Worm (Caenorhabditis elegans) whole organism, L1 larva: ENCODE results near the gene F40H3.2.

Experiments used
- C16A3.4 ChIP-seq: fragments of 150-350 bp; optimal IDR thresholded peaks from 2 replicates; lab custom pipeline; 2014; ENCODE audit warnings: missing biosample characterization, missing genetic modification characterization
- C34B4.2 ChIP-seq: sonication (generic microtip); optimal IDR thresholded peaks from 2 replicates; lab custom pipeline; 2017; ENCODE audit warnings: mild to moderate bottlenecking, missing genetic modification characterization, missing compliant biosample characterization
- aly-2 ChIP-seq: fragments of 150-350 bp; optimal IDR thresholded peaks from 2 replicates; lab custom pipeline; 2014; ENCODE audit warnings: missing biosample characterization, missing genetic modification characterization
- blmp-1 ChIP-seq: fragments of 150-350 bp; optimal IDR thresholded peaks from 2 replicates; lab custom pipeline; 2014; ENCODE audit warnings: missing biosample characterization, missing genetic modification characterization
- ceh-82 ChIP-seq, 3 experiments: fragments of 150-350 bp in 1 of 3; sonication (generic microtip) in 2 of 3; optimal IDR thresholded peaks; 2 replicates each; lab custom pipeline; 2014 to 2017; ENCODE audit warnings: missing biosample characterization in 3 of 3, missing genetic modification characterization in 3 of 3
- ceh-88 ChIP-seq: fragments of 200-800 bp; sonication (Bioruptor generic); IDR thresholded peaks from 2 replicates; pipeline ENCODE4 v1.3.6; 2022; ENCODE audit warnings: missing genetic modification characterization, missing compliant biosample characterization
- ceh-90 ChIP-seq: sonication (generic microtip); optimal IDR thresholded peaks from 2 replicates; lab custom pipeline; 2016; ENCODE audit warnings: missing genetic modification characterization, missing compliant biosample characterization
- ces-1 ChIP-seq: fragments of 150-350 bp; optimal IDR thresholded peaks from 2 replicates; lab custom pipeline; 2014; ENCODE audit warnings: missing biosample characterization, missing genetic modification reagents, missing genetic modification characterization
- dpl-1 ChIP-seq, 3 experiments: fragments of 150-350 bp in 2 of 3; sonication (generic microtip) in 1 of 3; optimal IDR thresholded peaks; 2 replicates each; lab custom pipeline; 2014 to 2017; ENCODE audit warnings: missing biosample characterization in 3 of 3, missing genetic modification characterization in 3 of 3, missing genetic modification reagents in 3 of 3
- efl-1 ChIP-seq, 4 experiments: fragments of 150-350 bp; optimal IDR thresholded peaks in 3 of 4; peaks in 1 of 4; 1 replicate in 1 of 4; 2 replicates in 3 of 4; lab custom pipeline; 2014; ENCODE audit warnings: missing biosample characterization in 2 of 4, missing genetic modification characterization in 2 of 4, missing genetic modification reagents in 2 of 4
- egl-27 ChIP-seq, 2 experiments: fragments of 150-350 bp in 1 of 2; sonication (generic microtip); optimal IDR thresholded peaks; 3 replicates each; lab custom pipeline; 2017 to 2018; ENCODE audit warnings: missing biosample characterization in 2 of 2, missing genetic modification characterization in 2 of 2, missing genetic modification reagents in 2 of 2
- elt-3 ChIP-seq, 6 experiments: fragments of 150-350 bp in 1 of 6; sonication (generic microtip); optimal IDR thresholded peaks; 2 replicates each; lab custom pipeline; 2017 to 2018; ENCODE audit warnings: missing biosample characterization in 6 of 6, missing genetic modification characterization in 6 of 6, inconsistent platforms in 1 of 6
- ets-5 ChIP-seq: fragments of 200-800 bp; sonication (Bioruptor generic); IDR thresholded peaks from 2 replicates; pipeline ENCODE4 v1.3.6; 2022; ENCODE audit warnings: missing genetic modification characterization, missing compliant biosample characterization
- fkh-10 ChIP-seq: sonication (generic microtip); optimal IDR thresholded peaks from 2 replicates; lab custom pipeline; 2017; ENCODE audit warnings: missing biosample characterization, missing genetic modification reagents, missing genetic modification characterization
- hlh-17 ChIP-seq: fragments of 200-800 bp; sonication (Bioruptor generic); optimal IDR thresholded peaks from 2 replicates; lab custom pipeline; 2018; ENCODE audit warnings: missing genetic modification characterization, mild to moderate bottlenecking, missing compliant biosample characterization, moderate library complexity, borderline replicate concordance
- hlh-4 ChIP-seq: sonication (generic microtip); optimal IDR thresholded peaks from 2 replicates; lab custom pipeline; 2016; ENCODE audit warnings: mild to moderate bottlenecking, missing genetic modification characterization, missing compliant biosample characterization
- irx-1 ChIP-seq: sonication (generic microtip); optimal IDR thresholded peaks from 2 replicates; lab custom pipeline; 2016; ENCODE audit warnings: missing genetic modification characterization, missing compliant biosample characterization
- jun-1 ChIP-seq: fragments of 150-350 bp; optimal IDR thresholded peaks from 2 replicates; lab custom pipeline; 2014; ENCODE audit warnings: missing biosample characterization, missing genetic modification reagents, missing genetic modification characterization
- lin-13 ChIP-seq: fragments of 150-350 bp; optimal IDR thresholded peaks from 2 replicates; lab custom pipeline; 2014; ENCODE audit warnings: missing biosample characterization, missing genetic modification reagents, missing genetic modification characterization
- lin-14 ChIP-seq: fragments of 200-800 bp; sonication (Bioruptor generic); optimal IDR thresholded peaks from 2 replicates; lab custom pipeline; 2018; ENCODE audit warnings: mild to moderate bottlenecking, missing genetic modification characterization, moderate library complexity, missing compliant biosample characterization
- lir-3 ChIP-seq: sonication (generic microtip); optimal IDR thresholded peaks from 2 replicates; lab custom pipeline; 2016; ENCODE audit warnings: mild to moderate bottlenecking, missing genetic modification characterization, moderate library complexity, missing compliant biosample characterization; ENCODE audit not compliant: poor library complexity
- mdl-1 ChIP-seq, 2 experiments: fragments of 150-350 bp; optimal IDR thresholded peaks; 2 replicates each; lab custom pipeline; 2014 to 2017; ENCODE audit warnings: missing biosample characterization in 2 of 2, missing genetic modification characterization in 2 of 2, inconsistent platforms in 1 of 2
- mep-1 ChIP-seq: fragments of 150-350 bp; optimal IDR thresholded peaks from 2 replicates; lab custom pipeline; 2014; ENCODE audit warnings: missing biosample characterization, missing genetic modification characterization
- nhr-12 ChIP-seq: sonication (generic microtip); optimal IDR thresholded peaks from 2 replicates; lab custom pipeline; 2017; ENCODE audit warnings: missing biosample characterization, missing genetic modification characterization
- nhr-20 ChIP-seq: sonication (generic microtip); optimal IDR thresholded peaks from 2 replicates; lab custom pipeline; 2016; ENCODE audit warnings: mild to moderate bottlenecking, missing genetic modification characterization, missing compliant biosample characterization
- nhr-28 ChIP-seq: fragments of 150-350 bp; optimal IDR thresholded peaks from 2 replicates; lab custom pipeline; 2014; ENCODE audit warnings: missing biosample characterization, missing genetic modification characterization
- nhr-47 ChIP-seq: sonication (generic microtip); optimal IDR thresholded peaks from 2 replicates; lab custom pipeline; 2016; ENCODE audit warnings: mild to moderate bottlenecking, missing genetic modification characterization, moderate library complexity, missing compliant biosample characterization
- nhr-71 ChIP-seq: sonication (generic microtip); optimal IDR thresholded peaks from 2 replicates; lab custom pipeline; 2016; ENCODE audit warnings: mild to moderate bottlenecking, missing genetic modification characterization, moderate library complexity, missing compliant biosample characterization
- nhr-76 ChIP-seq: sonication (generic microtip); optimal IDR thresholded peaks from 2 replicates; lab custom pipeline; 2017; ENCODE audit warnings: missing biosample characterization, missing genetic modification characterization
- nhr-90 ChIP-seq: sonication (generic microtip); optimal IDR thresholded peaks from 2 replicates; lab custom pipeline; 2016; ENCODE audit warnings: mild to moderate bottlenecking, missing genetic modification characterization, missing compliant biosample characterization; ENCODE audit not compliant: poor library complexity
- rnt-1 ChIP-seq: sonication (generic microtip); optimal IDR thresholded peaks from 2 replicates; lab custom pipeline; 2016; ENCODE audit warnings: mild to moderate bottlenecking, missing genetic modification characterization, moderate library complexity, missing compliant biosample characterization
- skn-1 ChIP-seq: fragments of 150-350 bp; optimal IDR thresholded peaks from 2 replicates; lab custom pipeline; 2014; ENCODE audit warnings: missing biosample characterization, missing genetic modification characterization
- snu-23 ChIP-seq: sonication (generic microtip); optimal IDR thresholded peaks from 2 replicates; lab custom pipeline; 2016; ENCODE audit warnings: missing genetic modification characterization, missing compliant biosample characterization
- sox-4 ChIP-seq: sonication (generic microtip); optimal IDR thresholded peaks from 2 replicates; lab custom pipeline; 2016; ENCODE audit warnings: missing genetic modification characterization, missing compliant biosample characterization
- sptf-1 ChIP-seq: fragments of 150-350 bp; optimal IDR thresholded peaks from 2 replicates; lab custom pipeline; 2014; ENCODE audit warnings: missing biosample characterization, missing genetic modification characterization
- swsn-7 ChIP-seq: sonication (generic microtip); optimal IDR thresholded peaks from 2 replicates; lab custom pipeline; 2016; ENCODE audit warnings: missing genetic modification characterization, missing compliant biosample characterization
- tbx-2 ChIP-seq: sonication (generic microtip); optimal IDR thresholded peaks from 2 replicates; lab custom pipeline; 2016; ENCODE audit warnings: missing genetic modification characterization, missing compliant biosample characterization
- tlp-1 ChIP-seq: fragments of 150-350 bp; optimal IDR thresholded peaks from 2 replicates; lab custom pipeline; 2014; ENCODE audit warnings: missing biosample characterization, missing genetic modification characterization
- unc-130 ChIP-seq: fragments of 150-350 bp; optimal IDR thresholded peaks from 2 replicates; lab custom pipeline; 2017; ENCODE audit warnings: missing biosample characterization, missing genetic modification characterization, inconsistent platforms
- unc-62 ChIP-seq: fragments of 150-350 bp; optimal IDR thresholded peaks from 2 replicates; lab custom pipeline; 2014; ENCODE audit warnings: missing biosample characterization, missing genetic modification reagents, missing genetic modification characterization
- unc-86 ChIP-seq: sonication (generic microtip); optimal IDR thresholded peaks from 2 replicates; lab custom pipeline; 2016; ENCODE audit warnings: missing genetic modification characterization, missing compliant biosample characterization
- xbp-1 ChIP-seq: sonication (generic microtip); optimal IDR thresholded peaks from 2 replicates; lab custom pipeline; 2016; ENCODE audit warnings: missing genetic modification characterization, missing compliant biosample characterization
- zag-1 ChIP-seq: fragments of 150-350 bp; optimal IDR thresholded peaks from 2 replicates; lab custom pipeline; 2014; ENCODE audit warnings: missing biosample characterization, missing genetic modification characterization
- zip-4 ChIP-seq: fragments of 200-800 bp; sonication (Bioruptor generic); optimal IDR thresholded peaks from 2 replicates; lab custom pipeline; 2018; ENCODE audit warnings: mild to moderate bottlenecking, missing genetic modification characterization, moderate library complexity, missing compliant biosample characterization
- ztf-4 ChIP-seq: fragments of 150-350 bp; optimal IDR thresholded peaks from 2 replicates; lab custom pipeline; 2014; ENCODE audit warnings: missing biosample characterization, missing genetic modification characterization

Gene F40H3.2

DNA sequence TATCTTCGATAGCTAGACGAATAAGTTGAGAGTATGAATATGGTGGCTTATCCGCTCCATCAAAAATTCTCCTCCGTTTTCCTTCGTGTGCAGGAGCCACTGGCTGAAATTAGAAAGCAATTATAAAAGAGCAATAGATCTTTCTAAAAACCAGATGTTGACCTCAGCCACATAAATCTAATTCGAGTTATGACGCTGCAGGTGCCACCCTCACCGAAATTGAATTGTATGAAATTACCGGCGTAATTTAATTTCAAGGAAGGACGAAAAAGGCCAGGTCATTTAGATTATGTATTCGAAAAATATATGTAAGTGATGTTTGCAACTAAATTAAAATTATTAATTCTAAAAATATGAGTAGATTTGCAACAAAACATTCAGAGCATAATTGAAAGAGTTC, 17.3 kb downstream of the F40H3.2 start:
- TF ChIP-seq swsn-7 (tag; lab: Kevin White, UChicago) (no peak), nhr-90 (tag; lab: Kevin White, UChicago) (no peak), nhr-71 (tag; lab: Kevin White, UChicago) (peak; percentile 1), nhr-47 (tag; lab: Kevin White, UChicago) (peak; percentile 17), nhr-76 (no peak)
- TF ChIP-seq, all 84 proteins: peak for 2

ce11 chrII:6191293-6191692, 17.8 kb downstream of the F40H3.2 start, which contains the start of gene fkh-8:
Gene fkh-8, minus strand, starts transcription at chrII:6191393.
- no peak for TF ChIP-seq efl-1 (optimal IDR thresholded peaks at IDR 0.05; lab: Kevin White, UChicago)
- peak in 1 of 2 experiments; percentile 36 for TF ChIP-seq efl-1 (GFP tag; optimal IDR thresholded peaks at IDR 0.05 in 1 of 2; lab: Kevin White, UChicago)
- peak; percentile 4 for TF ChIP-seq lin-14 (GFP tag; lab: Kevin White, UChicago)
- no peak for TF ChIP-seq rnt-1 (tag; lab: Kevin White, UChicago)
- TF ChIP-seq, all 84 proteins: peak for 2

- TF ChIP-seq ceh-90 (tag; lab: Kevin White, UChicago) (no peak), nhr-12 (tag; lab: Kevin White, UChicago) (no peak), blmp-1 (tag; lab: Kevin White, UChicago) (no peak)
These were observed 19.0 kb downstream of the F40H3.2 start, which contains the start of gene cpb-2 for ce11 chrII:6192484-6192883. Gene cpb-2, plus strand, starts transcription at chrII:6192784.

DNA sequence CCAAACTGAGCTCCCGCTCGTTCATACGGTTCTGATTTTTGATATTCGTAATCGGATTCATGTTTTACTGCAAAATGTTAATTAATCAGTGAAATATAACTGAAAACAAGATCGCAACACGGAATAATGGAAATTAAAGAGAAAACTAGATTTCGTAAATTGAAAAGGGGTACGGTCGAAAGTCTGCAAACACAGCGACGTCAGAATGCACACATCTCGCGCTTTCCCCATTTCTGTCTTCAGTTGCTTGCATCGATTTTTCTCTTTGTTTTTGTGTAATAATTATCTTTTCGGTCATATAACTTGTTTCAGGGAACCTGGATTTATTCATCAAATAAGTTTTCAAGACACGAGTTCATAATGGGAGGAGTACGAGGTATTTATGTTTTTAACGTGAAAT, 23.4 kb downstream of the F40H3.2 start, which contains the start of the genes rbmx-2 and C30B5.2:
Gene rbmx-2 (minus strand): TSS at position 74 of the 400 bp plus-strand sequence.
Gene C30B5.2 (plus strand): TSS at position 306 of the 400 bp plus-strand sequence.
- TF ChIP-seq zip-4 (GFP tag; lab: Kevin White, UChicago) (no peak), rnt-1 (tag; lab: Kevin White, UChicago) (peak; percentile 42), C34B4.2 (tag; lab: Kevin White, UChicago) (no peak), egl-27 (tag; optimal IDR thresholded peaks at IDR 0.05; lab: Kevin White, UChicago) (no peak), hlh-4 (tag; lab: Kevin White, UChicago) (no peak), zag-1 (tag; lab: Kevin White, UChicago) (no peak), ceh-88 (GFP tag; lab: Robert Waterston, UW) (no peak), tbx-2 (peak; percentile 42), sptf-1 (no peak), unc-62 (GFP tag; lab: Kevin White, UChicago) (no peak), ztf-4 (tag; lab: Kevin White, UChicago) (no peak), mep-1 (tag; lab: Kevin White, UChicago) (peak; percentile 74), ceh-90 (tag; lab: Kevin White, UChicago) (no peak), ceh-82 (tag; optimal IDR thresholded peaks at IDR 0.05; lab: Kevin White, UChicago) (peak in 2 of 3 experiments; percentile 31 to 36), ets-5 (GFP tag; lab: Robert Waterston, UW) (no peak), snu-23 (GFP tag; lab: Kevin White, UChicago) (no peak), fkh-10 (GFP tag; lab: Kevin White, UChicago) (no peak), dpl-1 (GFP tag; optimal IDR thresholded peaks at IDR 0.05; lab: Kevin White, UChicago) (peak; percentile 46 to 69 (median 67)), jun-1 (tag; lab: Kevin White, UChicago) (no peak), aly-2 (no peak), nhr-20 (tag; lab: Kevin White, UChicago) (peak; percentile 41), sox-4 (no peak), tlp-1 (tag; lab: Kevin White, UChicago) (no peak), unc-86 (tag; lab: Kevin White, UChicago) (peak; percentile 8), mdl-1 (tag; optimal IDR thresholded peaks at IDR 0.05; lab: Kevin White, UChicago) (no peak), hlh-17 (no peak), irx-1 (tag; lab: Kevin White, UChicago) (peak; percentile 1), xbp-1 (tag; lab: Kevin White, UChicago) (peak; percentile 37), swsn-7 (tag; lab: Kevin White, UChicago) (peak; percentile 47), nhr-71 (tag; lab: Kevin White, UChicago) (peak; percentile 58), lin-13 (GFP tag; lab: Kevin White, UChicago) (peak; percentile 6), unc-130 (peak; percentile 19), efl-1 (optimal IDR thresholded peaks at IDR 0.05; lab: Kevin White, UChicago) (peak; percentile 65 to 68), efl-1 (GFP tag; optimal IDR thresholded peaks at IDR 0.05 in 1 of 2; lab: Kevin White, UChicago) (peak; percentile 66 to 95), blmp-1 (tag; lab: Kevin White, UChicago) (peak; percentile 51), ces-1 (GFP tag; lab: Kevin White, UChicago) (no peak), C16A3.4 (peak; percentile 41), nhr-28 (no peak), lir-3 (tag; lab: Kevin White, UChicago) (peak; percentile 73), elt-3 (tag; optimal IDR thresholded peaks at IDR 0.05; lab: Kevin White, UChicago) (peak in 1 of 6 experiments; percentile 37), skn-1 (tag; lab: Kevin White, UChicago) (peak; percentile 13)
